Fruit fly (Drosophila melanogaster) whole organism, embryonic: Measurements from ENCODE around the gene toy.

Experiments
- Asciz ChIP-seq: fragments of 200-800 bp; sonication (Bioruptor generic); optimal IDR thresholded peaks from 2 replicates; lab custom pipeline; 2017; ENCODE audit warnings: missing biosample characterization, mild to moderate bottlenecking, missing genetic modification characterization, missing genetic modification reagents
- CG10147 ChIP-seq: fragments of 200-800 bp; sonication (Bioruptor generic); optimal IDR thresholded peaks from 2 replicates; lab custom pipeline; 2019; ENCODE audit warnings: missing biosample characterization, mild to moderate bottlenecking, missing genetic modification characterization, moderate library complexity
- CG10543 ChIP-seq: fragments of 200-800 bp; sonication (Bioruptor generic); optimal IDR thresholded peaks from 3 replicates; lab custom pipeline; 2017; ENCODE audit warnings: missing biosample characterization, mild to moderate bottlenecking, missing genetic modification characterization, moderate library complexity
- CG10565 ChIP-seq: fragments of 200-800 bp; sonication (Bioruptor generic); optimal IDR thresholded peaks from 3 replicates; lab custom pipeline; 2016; ENCODE audit warnings: missing biosample characterization, mild to moderate bottlenecking, missing genetic modification characterization
- CG15073 ChIP-seq: fragments of 200-800 bp; sonication (Bioruptor generic); optimal IDR thresholded peaks from 2 replicates; lab custom pipeline; 2016; ENCODE audit warnings: missing biosample characterization, missing genetic modification characterization
- CG1529 ChIP-seq: fragments of 200-800 bp; sonication (Bioruptor generic); optimal IDR thresholded peaks from 3 replicates; lab custom pipeline; 2018; ENCODE audit warnings: missing biosample characterization, missing genetic modification characterization
- CG15601 ChIP-seq: fragments of 200-800 bp; sonication (Bioruptor generic); optimal IDR thresholded peaks from 3 replicates; lab custom pipeline; 2019; ENCODE audit warnings: missing biosample characterization, mild to moderate bottlenecking, missing genetic modification characterization, moderate library complexity
- CG1602 ChIP-seq: fragments of 200-800 bp; sonication (Bioruptor generic); optimal IDR thresholded peaks from 3 replicates; lab custom pipeline; 2016; ENCODE audit warnings: missing biosample characterization, missing genetic modification characterization
- CG17612 ChIP-seq: fragments of 200-800 bp; sonication (Bioruptor generic); IDR thresholded peaks from 2 replicates; pipeline ENCODE4 v1.3.6; 2022; ENCODE audit warnings: missing biosample characterization, missing genetic modification characterization
- CG2199 ChIP-seq: fragments of 200-800 bp; sonication (Bioruptor generic); IDR thresholded peaks from 3 replicates; pipeline ENCODE4 v1.3.6; 2022; ENCODE audit warnings: missing biosample characterization, missing genetic modification characterization
- CG2202 ChIP-seq: fragments of 200-800 bp; sonication (Bioruptor generic); optimal IDR thresholded peaks from 2 replicates; lab custom pipeline; 2018; ENCODE audit warnings: missing biosample characterization, mild to moderate bottlenecking, missing genetic modification characterization
- CG2875 ChIP-seq: fragments of 200-800 bp; sonication (Bioruptor generic); optimal IDR thresholded peaks from 2 replicates; lab custom pipeline; 2017; ENCODE audit warnings: missing biosample characterization, mild to moderate bottlenecking, missing genetic modification characterization, missing genetic modification reagents
- CG30403 ChIP-seq: fragments of 200-800 bp; sonication (Bioruptor generic); optimal IDR thresholded peaks from 3 replicates; lab custom pipeline; 2016; ENCODE audit warnings: missing biosample characterization, missing genetic modification characterization
- CG4617 ChIP-seq: fragments of 200-800 bp; sonication (Bioruptor generic); optimal IDR thresholded peaks from 3 replicates; lab custom pipeline; 2016; ENCODE audit warnings: missing biosample characterization, missing genetic modification characterization, borderline replicate concordance
- CG4854 ChIP-seq: fragments of 200-800 bp; sonication (Bioruptor generic); optimal IDR thresholded peaks from 2 replicates; lab custom pipeline; 2016; ENCODE audit warnings: missing biosample characterization, missing genetic modification characterization, inconsistent platforms
- CG7271 ChIP-seq: fragments of 200-800 bp; sonication (Bioruptor generic); optimal IDR thresholded peaks from 2 replicates; lab custom pipeline; 2018; ENCODE audit warnings: missing biosample characterization, mild to moderate bottlenecking, missing genetic modification characterization, moderate library complexity
- CG7786 ChIP-seq: fragments of 200-800 bp; sonication (Bioruptor generic); optimal IDR thresholded peaks from 2 replicates; lab custom pipeline; 2016; ENCODE audit warnings: missing biosample characterization, missing genetic modification characterization
- CG8388 ChIP-seq: fragments of 200-800 bp; sonication (Bioruptor generic); optimal IDR thresholded peaks from 2 replicates; lab custom pipeline; 2019; ENCODE audit warnings: missing biosample characterization, mild to moderate bottlenecking, missing genetic modification characterization, moderate library complexity
- D ChIP-seq, 2 experiments: fragments of 200-800 bp in 1 of 2; fragments of >200 bp in 1 of 2; sonication (Bioruptor generic) in 1 of 2; optimal IDR thresholded peaks; 2 replicates in 1 of 2; 3 replicates in 1 of 2; lab custom pipeline; 2017; ENCODE audit warnings: mild to moderate bottlenecking in 1 of 2, missing biosample characterization in 1 of 2, missing genetic modification characterization in 1 of 2, missing genetic modification reagents in 1 of 2
- Dek ChIP-seq: fragments of 200-800 bp; sonication (Bioruptor generic); optimal IDR thresholded peaks from 3 replicates; lab custom pipeline; 2019; ENCODE audit warnings: missing biosample characterization, mild to moderate bottlenecking, missing genetic modification characterization, moderate library complexity
- Fer1 ChIP-seq: fragments of 200-800 bp; sonication (Bioruptor generic); optimal IDR thresholded peaks from 2 replicates; lab custom pipeline; 2017; ENCODE audit warnings: missing biosample characterization, mild to moderate bottlenecking, missing genetic modification characterization
- Hand ChIP-seq: fragments of 200-800 bp; sonication (Bioruptor generic); optimal IDR thresholded peaks from 2 replicates; lab custom pipeline; 2017; ENCODE audit warnings: mild to moderate bottlenecking, missing biosample characterization, missing genetic modification reagents, missing genetic modification characterization
- Hr78 ChIP-seq, 2 experiments: fragments of 200-800 bp in 1 of 2; fragments of >200 bp in 1 of 2; sonication (Bioruptor generic) in 1 of 2; optimal IDR thresholded peaks; 2 replicates each; lab custom pipeline; 2017 to 2019; ENCODE audit warnings: missing biosample characterization in 2 of 2, missing genetic modification characterization in 2 of 2, mild to moderate bottlenecking in 1 of 2, moderate library complexity in 1 of 2
- Kr ChIP-seq: fragments of 200-800 bp; sonication (Bioruptor generic); optimal IDR thresholded peaks from 2 replicates; lab custom pipeline; 2017; ENCODE audit warnings: missing biosample characterization, mild to moderate bottlenecking, missing genetic modification characterization
- Lim3 ChIP-seq: fragments of 200-800 bp; sonication (Bioruptor generic); IDR thresholded peaks from 2 replicates; pipeline ENCODE4 v1.3.6; 2022; ENCODE audit warnings: missing biosample characterization, missing genetic modification characterization
- Mad ChIP-seq: fragments of 200-800 bp; sonication (Bioruptor generic); optimal IDR thresholded peaks from 2 replicates; lab custom pipeline; 2016; ENCODE audit warnings: missing biosample characterization, missing genetic modification characterization
- Mes4 ChIP-seq: fragments of 200-800 bp; sonication (Bioruptor generic); optimal IDR thresholded peaks from 2 replicates; lab custom pipeline; 2016; ENCODE audit warnings: missing biosample characterization, missing genetic modification characterization
- Nf-YA ChIP-seq: fragments of 200-800 bp; sonication (Bioruptor generic); IDR thresholded peaks from 2 replicates; pipeline ENCODE4 v1.3.6; 2022; ENCODE audit warnings: missing biosample characterization, missing genetic modification characterization
- Optix ChIP-seq: fragments of 200-800 bp; sonication (Bioruptor generic); IDR thresholded peaks from 3 replicates; pipeline ENCODE4 v1.3.6; 2022; ENCODE audit warnings: missing biosample characterization, missing genetic modification characterization
- Sox102F ChIP-seq: fragments of 200-800 bp; sonication (Bioruptor generic); optimal IDR thresholded peaks from 2 replicates; lab custom pipeline; 2018; ENCODE audit warnings: missing biosample characterization, mild to moderate bottlenecking, missing genetic modification characterization, moderate library complexity
- Ssrp ChIP-seq: fragments of 200-800 bp; sonication (Bioruptor generic); optimal IDR thresholded peaks from 2 replicates; lab custom pipeline; 2018; ENCODE audit warnings: missing biosample characterization, mild to moderate bottlenecking, missing genetic modification characterization, moderate library complexity
- Trl ChIP-seq, 3 experiments: fragments of >200 bp in 2 of 3; fragments of 200-800 bp in 1 of 3; sonication (Bioruptor generic) in 1 of 3; optimal IDR thresholded peaks; 2 replicates in 1 of 3; 3 replicates in 2 of 3; lab custom pipeline; 2016 to 2017; ENCODE audit warnings: missing biosample characterization in 1 of 3, missing genetic modification characterization in 1 of 3
- YL-1 ChIP-seq: fragments of 200-800 bp; sonication (Bioruptor generic); optimal IDR thresholded peaks from 3 replicates; lab custom pipeline; 2017; ENCODE audit warnings: missing biosample characterization, mild to moderate bottlenecking, missing genetic modification characterization
- br ChIP-seq: fragments of >200 bp; optimal IDR thresholded peaks from 2 replicates; lab custom pipeline; 2017
- cas ChIP-seq: fragments of 200-800 bp; sonication (Bioruptor generic); IDR thresholded peaks from 2 replicates; pipeline ENCODE4 v1.3.6; 2022; ENCODE audit warnings: missing biosample characterization, missing genetic modification characterization
- fd102C ChIP-seq: fragments of 200-800 bp; sonication (Bioruptor generic); optimal IDR thresholded peaks from 2 replicates; lab custom pipeline; 2018; ENCODE audit warnings: missing biosample characterization, mild to moderate bottlenecking, missing genetic modification characterization, moderate library complexity
- gcm ChIP-seq: fragments of 200-800 bp; sonication (Bioruptor generic); optimal IDR thresholded peaks from 2 replicates; lab custom pipeline; 2019; ENCODE audit warnings: missing biosample characterization, mild to moderate bottlenecking, missing genetic modification characterization, moderate library complexity
- gem ChIP-seq: fragments of 200-800 bp; sonication (Bioruptor generic); optimal IDR thresholded peaks from 2 replicates; lab custom pipeline; 2019; ENCODE audit warnings: missing biosample characterization, mild to moderate bottlenecking, missing genetic modification characterization, moderate library complexity
- gt ChIP-seq: fragments of 200-800 bp; sonication (Bioruptor generic); IDR thresholded peaks from 2 replicates; pipeline ENCODE4 v1.3.6; 2022; ENCODE audit warnings: missing biosample characterization, missing genetic modification characterization
- knrl ChIP-seq: fragments of 200-800 bp; sonication (Bioruptor generic); IDR thresholded peaks from 3 replicates; pipeline ENCODE4 v1.3.6; 2022; ENCODE audit warnings: missing biosample characterization, missing genetic modification characterization; ENCODE audit not compliant: partially characterized antibody
- lov ChIP-seq, 2 experiments: fragments of 200-800 bp in 1 of 2; fragments of >200 bp in 1 of 2; sonication (Bioruptor generic) in 1 of 2; IDR thresholded peaks in 1 of 2; optimal IDR thresholded peaks in 1 of 2; 2 replicates in 1 of 2; 3 replicates in 1 of 2; pipeline versions ENCODE4 v1.3.6 to Lab custom; 2017 to 2022; ENCODE audit warnings: missing biosample characterization in 1 of 2, missing genetic modification characterization in 1 of 2
- pan ChIP-seq, 4 experiments: fragments of >200 bp in 3 of 4; fragments of 200-800 bp in 1 of 4; sonication (Bioruptor generic) in 1 of 4; optimal IDR thresholded peaks in 3 of 4; IDR thresholded peaks in 1 of 4; 2 replicates each; pipeline versions ENCODE4 v1.3.6 to Lab custom; 2017 to 2022; ENCODE audit warnings: missing biosample characterization in 2 of 4, missing genetic modification characterization in 2 of 4, mixed read lengths in 1 of 4
- prd ChIP-seq, 3 experiments: fragments of >200 bp in 2 of 3; fragments of 200-800 bp in 1 of 3; sonication (Bioruptor generic) in 1 of 3; optimal IDR thresholded peaks in 2 of 3; IDR thresholded peaks in 1 of 3; 2 replicates in 2 of 3; 3 replicates in 1 of 3; pipeline versions ENCODE4 v1.3.6 to Lab custom; 2017 to 2022; ENCODE audit warnings: missing biosample characterization in 1 of 3, missing genetic modification characterization in 1 of 3
- rib ChIP-seq: fragments of 200-800 bp; sonication (Bioruptor generic); IDR thresholded peaks from 2 replicates; pipeline ENCODE4 v1.3.6; 2022; ENCODE audit warnings: missing biosample characterization, missing genetic modification characterization
- ro ChIP-seq: fragments of 200-800 bp; sonication (Bioruptor generic); IDR thresholded peaks from 2 replicates; pipeline ENCODE4 v1.3.6; 2022; ENCODE audit warnings: missing biosample characterization, missing genetic modification characterization
- scrt ChIP-seq: fragments of 200-800 bp; sonication (Bioruptor generic); optimal IDR thresholded peaks from 2 replicates; lab custom pipeline; 2018; ENCODE audit warnings: missing biosample characterization, mild to moderate bottlenecking, missing genetic modification characterization, moderate library complexity
- slou ChIP-seq: fragments of 200-800 bp; sonication (Bioruptor generic); optimal IDR thresholded peaks from 3 replicates; lab custom pipeline; 2016; ENCODE audit warnings: missing biosample characterization, missing genetic modification characterization

toy gene

dm6 chr4:989058-989770 is at the start of gene toy (continued):
- TF ChIP-seq Trl (optimal IDR thresholded peaks at IDR 0.05; lab: Kevin White, UChicago) = peak in 1 of 2 experiments; percentile 5
- TF ChIP-seq Trl (GFP tag; optimal IDR thresholded peaks at IDR 0.05; lab: Kevin White, UChicago) = no peak
- no peak for TF ChIP-seq CG1529 (GFP tag; lab: Kevin White, UChicago)
- TF ChIP-seq CG15601 (tag; lab: Kevin White, UChicago) = no peak
- TF ChIP-seq Lim3 (GFP tag; lab: Robert Waterston, UW) = no peak
- TF ChIP-seq CG17612 (GFP tag; lab: Robert Waterston, UW) = no peak
- TF ChIP-seq slou = no peak
- TF ChIP-seq lov (optimal IDR thresholded peaks at IDR 0.05; lab: Kevin White, UChicago) = no peak
- no peak for TF ChIP-seq lov (GFP tag; IDR thresholded peaks at IDR 0.05; lab: Robert Waterston, UW)
- no peak for TF ChIP-seq Ssrp
- no peak for TF ChIP-seq CG8388 (GFP tag; lab: Kevin White, UChicago)
- TF ChIP-seq fd102C (GFP tag; lab: Kevin White, UChicago) = no peak
- no peak for TF ChIP-seq Fer1 (GFP tag; lab: Kevin White, UChicago)
- no peak for TF ChIP-seq CG2875 (GFP tag; lab: Kevin White, UChicago)
- TF ChIP-seq ro (GFP tag; lab: Robert Waterston, UW) = no peak
- no peak for TF ChIP-seq scrt (GFP tag; lab: Kevin White, UChicago)
- TF ChIP-seq CG30403 (GFP tag; lab: Kevin White, UChicago) = no peak
- TF ChIP-seq Mes4 (GFP tag; lab: Kevin White, UChicago) = no peak
- no peak for TF ChIP-seq br (lab: Kevin White, UChicago)
- no peak for TF ChIP-seq Mad (GFP tag; lab: Kevin White, UChicago)
- no peak for TF ChIP-seq Hand (GFP tag; lab: Kevin White, UChicago)
- TF ChIP-seq Sox102F = no peak
- TF ChIP-seq CG15073 (GFP tag; lab: Kevin White, UChicago) = no peak
- no peak for TF ChIP-seq prd (optimal IDR thresholded peaks at IDR 0.05; lab: Kevin White, UChicago)
- no peak for TF ChIP-seq prd (GFP tag; IDR thresholded peaks at IDR 0.05; lab: Robert Waterston, UW)
- no peak for TF ChIP-seq Optix (GFP tag; lab: Robert Waterston, UW)
- TF ChIP-seq CG7786 = no peak
- no peak for TF ChIP-seq Dek (tag; lab: Kevin White, UChicago)
- TF ChIP-seq CG2199 = peak; percentile 97
- TF ChIP-seq cas (GFP tag; lab: Robert Waterston, UW) = no peak
- TF ChIP-seq gt = no peak
- TF ChIP-seq YL-1 (GFP tag; lab: Kevin White, UChicago) = no peak
- TF ChIP-seq CG10147 = no peak
- no peak for TF ChIP-seq pan (optimal IDR thresholded peaks at IDR 0.05; lab: Kevin White, UChicago)
- no peak for TF ChIP-seq pan (GFP tag; optimal IDR thresholded peaks at IDR 0.05 in 1 of 2, IDR thresholded peaks at IDR 0.05 in 1 of 2)
- no peak for TF ChIP-seq Hr78 (GFP tag; optimal IDR thresholded peaks at IDR 0.05; lab: Kevin White, UChicago)
- no peak for TF ChIP-seq Kr
- TF ChIP-seq Nf-YA (GFP tag; lab: Robert Waterston, UW) = peak; percentile 100
- TF ChIP-seq knrl (GFP tag; lab: Robert Waterston, UW) = no peak
- no peak for TF ChIP-seq CG10565 (GFP tag; lab: Kevin White, UChicago)
- no peak for TF ChIP-seq CG2202 (tag; lab: Kevin White, UChicago)
- no peak for TF ChIP-seq gem (tag; lab: Kevin White, UChicago)
- no peak for TF ChIP-seq CG1602
- TF ChIP-seq Asciz = no peak
- TF ChIP-seq CG4854 (GFP tag; lab: Kevin White, UChicago) = no peak
- no peak for TF ChIP-seq CG4617 (GFP tag; lab: Kevin White, UChicago)
- TF ChIP-seq gcm (GFP tag; lab: Kevin White, UChicago) = no peak
- no peak for TF ChIP-seq D (optimal IDR thresholded peaks at IDR 0.05; lab: Kevin White, UChicago)
- TF ChIP-seq D (GFP tag; optimal IDR thresholded peaks at IDR 0.05; lab: Kevin White, UChicago) = no peak
- TF ChIP-seq rib (GFP tag; lab: Robert Waterston, UW) = no peak
- no peak for TF ChIP-seq CG10543
- peak; percentile 6 for TF ChIP-seq CG7271 (tag; lab: Kevin White, UChicago)
